Fruit fly (Drosophila melanogaster) whole organism, adult: ENCODE results near the gene Mau2.

Experiments used
- CG11617 ChIP-seq: fragments of 200-800 bp; sonication (Bioruptor generic); optimal IDR thresholded peaks from 2 replicates; lab custom pipeline; 2017; ENCODE audit warnings: mild to moderate bottlenecking, missing biosample characterization, missing genetic modification reagents, missing genetic modification characterization
- CG12768 ChIP-seq: fragments of 200-800 bp; sonication (Bioruptor generic); optimal IDR thresholded peaks from 2 replicates; lab custom pipeline; 2017; ENCODE audit warnings: missing biosample characterization, missing genetic modification characterization, mild to moderate bottlenecking, moderate library complexity, missing genetic modification reagents
- CG14711 ChIP-seq: fragments of 200-800 bp; sonication (Bioruptor generic); optimal IDR thresholded peaks from 2 replicates; lab custom pipeline; 2018; ENCODE audit warnings: missing biosample characterization, mild to moderate bottlenecking, missing genetic modification characterization, moderate library complexity
- CG1620 ChIP-seq: fragments of 200-800 bp; sonication (Bioruptor generic); optimal IDR thresholded peaks from 2 replicates; lab custom pipeline; 2016; ENCODE audit warnings: missing biosample characterization, missing genetic modification characterization
- CG33017 ChIP-seq: fragments of 200-800 bp; sonication (Bioruptor generic); optimal IDR thresholded peaks from 2 replicates; lab custom pipeline; 2018; ENCODE audit warnings: missing biosample characterization, mild to moderate bottlenecking, missing genetic modification characterization, moderate library complexity
- CG5204 ChIP-seq: fragments of 200-800 bp; sonication (Bioruptor generic); optimal IDR thresholded peaks from 2 replicates; lab custom pipeline; 2016; ENCODE audit warnings: missing biosample characterization, missing genetic modification characterization
- CG7045 ChIP-seq: fragments of 200-800 bp; sonication (Bioruptor generic); optimal IDR thresholded peaks from 2 replicates; lab custom pipeline; 2017; ENCODE audit warnings: missing biosample characterization, mild to moderate bottlenecking, missing genetic modification characterization
- CG7101 ChIP-seq: fragments of 200-800 bp; sonication (Bioruptor generic); optimal IDR thresholded peaks from 2 replicates; lab custom pipeline; 2018; ENCODE audit warnings: missing biosample characterization, mild to moderate bottlenecking, missing genetic modification characterization, moderate library complexity
- Clk ChIP-seq: fragments of 200-800 bp; sonication (Bioruptor generic); optimal IDR thresholded peaks from 2 replicates; lab custom pipeline; 2017; ENCODE audit warnings: missing biosample characterization, missing genetic modification characterization
- Crg-1 ChIP-seq: fragments of 200-800 bp; sonication (Bioruptor generic); optimal IDR thresholded peaks from 2 replicates; lab custom pipeline; 2016; ENCODE audit warnings: missing biosample characterization, missing genetic modification characterization
- Hr96 ChIP-seq: fragments of 200-800 bp; sonication (Bioruptor generic); optimal IDR thresholded peaks from 2 replicates; lab custom pipeline; 2016; ENCODE audit warnings: missing biosample characterization, missing genetic modification characterization
- Mnt ChIP-seq: fragments of 200-800 bp; sonication (Bioruptor generic); optimal IDR thresholded peaks from 2 replicates; lab custom pipeline; 2016; ENCODE audit warnings: missing biosample characterization, mild to moderate bottlenecking, missing genetic modification characterization
- bab1 ChIP-seq: fragments of 200-800 bp; sonication (Bioruptor generic); optimal IDR thresholded peaks from 3 replicates; lab custom pipeline; 2019; ENCODE audit warnings: missing biosample characterization, mild to moderate bottlenecking, missing genetic modification characterization, moderate library complexity
- cic ChIP-seq: fragments of 200-800 bp; sonication (Bioruptor generic); optimal IDR thresholded peaks from 2 replicates; lab custom pipeline; 2017; ENCODE audit warnings: missing biosample characterization, mild to moderate bottlenecking, missing genetic modification characterization, moderate library complexity
- cnc ChIP-seq, 2 experiments: fragments of >200 bp; optimal IDR thresholded peaks; 2 replicates each; lab custom pipeline; 2017
- kay ChIP-seq: fragments of 200-800 bp; sonication (Bioruptor generic); peaks from one replicate; lab custom pipeline; 2016; ENCODE audit warnings: missing biosample characterization, missing genetic modification characterization, borderline replicate concordance
- ovo ChIP-seq: fragments of 200-800 bp; sonication (Bioruptor generic); optimal IDR thresholded peaks from 2 replicates; lab custom pipeline; 2016; ENCODE audit warnings: missing biosample characterization, missing genetic modification characterization
- pad ChIP-seq: fragments of 200-800 bp; sonication (Bioruptor generic); optimal IDR thresholded peaks from 3 replicates; lab custom pipeline; 2017; ENCODE audit warnings: missing biosample characterization, missing genetic modification characterization, mild to moderate bottlenecking, moderate library complexity, missing genetic modification reagents
- tj ChIP-seq: fragments of 200-800 bp; sonication (Bioruptor generic); optimal IDR thresholded peaks from 3 replicates; lab custom pipeline; 2017; ENCODE audit warnings: missing biosample characterization, mild to moderate bottlenecking, missing genetic modification characterization, moderate library complexity
- toe ChIP-seq: fragments of 200-800 bp; sonication (Bioruptor generic); optimal IDR thresholded peaks from 2 replicates; lab custom pipeline; 2016; ENCODE audit warnings: missing biosample characterization, missing genetic modification characterization

The Mau2 gene

DNA sequence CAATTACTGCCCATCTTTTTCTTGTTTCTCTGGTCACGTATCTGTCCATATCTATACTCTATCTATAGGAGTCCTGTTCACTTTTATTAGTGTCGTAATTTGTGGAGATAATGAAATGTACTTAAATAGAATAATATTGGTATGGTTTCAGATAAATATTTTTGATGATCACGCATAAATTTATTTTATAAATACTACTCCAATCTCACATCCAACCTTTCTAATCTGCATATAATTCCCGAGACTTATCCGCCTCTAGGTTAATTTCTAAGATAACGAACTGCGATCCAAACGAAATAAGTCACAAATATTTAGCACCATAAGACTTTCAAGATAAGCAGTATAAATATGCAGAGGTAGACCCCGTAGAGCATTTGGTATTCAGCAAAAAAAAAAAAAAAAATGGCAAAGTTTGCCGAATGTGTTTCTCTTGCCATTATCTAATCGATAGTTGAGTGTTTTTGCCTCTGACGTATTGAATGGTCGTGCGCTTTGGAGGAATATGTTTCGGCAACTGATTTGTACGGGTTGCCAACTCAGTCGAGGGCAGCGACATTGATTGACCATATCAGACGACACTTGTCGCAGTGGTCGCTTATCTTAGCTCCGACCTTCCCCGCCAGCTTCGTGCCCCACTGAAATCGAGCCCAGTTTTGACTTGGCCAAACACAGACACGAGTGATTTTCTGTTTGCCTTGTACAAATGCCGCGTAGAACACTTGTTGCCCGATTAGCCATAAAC, 10.8 kb upstream of the Mau2 start:
- no peak for TF ChIP-seq CG1620
- peak; percentile 91 for TF ChIP-seq cic
- TF ChIP-seq Crg-1: peak; percentile 15
- no peak for TF ChIP-seq CG33017 (tag; lab: Kevin White, UChicago)
- peak; percentile 37 for TF ChIP-seq tj (GFP tag; lab: Kevin White, UChicago)
- TF ChIP-seq CG12768 (GFP tag; lab: Kevin White, UChicago): no peak
- peak; percentile 90 for TF ChIP-seq kay (GFP tag; lab: Kevin White, UChicago)
- peak; percentile 88 for TF ChIP-seq Mnt

- TF ChIP-seq CG5204 (no peak), Crg-1 (no peak), Mnt (no peak), pad (GFP tag; lab: Kevin White, UChicago) (no peak), CG1620 (no peak)
Observed at dm6 chr3R:15205223-15205622, 3.8 kb upstream of the Mau2 start.

dm6 chr3R:15206273-15206672, 2.7 kb upstream of the Mau2 start, which contains the start of gene Spn88Ea:
Spn88Ea (minus strand) TSS chr3R:15206447.
- no peak for TF ChIP-seq Mnt
- no peak for TF ChIP-seq tj (GFP tag; lab: Kevin White, UChicago)
- TF ChIP-seq bab1 (GFP tag; lab: Kevin White, UChicago): peak; percentile 51
- TF ChIP-seq CG33017 (tag; lab: Kevin White, UChicago): peak; percentile 7

dm6 chr3R:15213362-15213989, 4.5 kb downstream of the Mau2 start, which contains the start of the genes CG6654 and CG4210:
CG6654 (minus strand) TSS chr3R:15213658.
CG4210 (plus strand) TSS chr3R:15213974.
- TF ChIP-seq CG12768 (GFP tag; lab: Kevin White, UChicago) (no peak), CG33017 (tag; lab: Kevin White, UChicago) (no peak), bab1 (GFP tag; lab: Kevin White, UChicago) (peak; percentile 9), CG5204 (no peak), cnc (optimal IDR thresholded peaks at IDR 0.05; lab: Kevin White, UChicago) (no peak), CG14711 (peak; percentile 28), toe (peak; percentile 5), CG7045 (GFP tag; lab: Kevin White, UChicago) (no peak), cic (no peak), Crg-1 (no peak), Hr96 (GFP tag; lab: Kevin White, UChicago) (no peak), ovo (no peak), tj (GFP tag; lab: Kevin White, UChicago) (no peak), CG11617 (GFP tag; lab: Kevin White, UChicago) (peak; percentile 29), CG7101 (tag; lab: Kevin White, UChicago) (peak; percentile 9), pad (GFP tag; lab: Kevin White, UChicago) (peak; percentile 15), kay (GFP tag; lab: Kevin White, UChicago) (no peak), Clk (GFP tag; lab: Kevin White, UChicago) (no peak), CG1620 (no peak), Mnt (no peak)

dm6 chr3R:15218824-15219576, 10.0 kb downstream of the Mau2 start, which contains the start of the genes SIDL and CG12241:
SIDL (minus strand) TSS chr3R:15218874.
CG12241 (plus strand) TSS chr3R:15219256.
- TF ChIP-seq tj (GFP tag; lab: Kevin White, UChicago) (peak; percentile 54), bab1 (GFP tag; lab: Kevin White, UChicago) (peak; percentile 74), toe (peak; percentile 95), cnc (optimal IDR thresholded peaks at IDR 0.05; lab: Kevin White, UChicago) (no peak), kay (GFP tag; lab: Kevin White, UChicago) (no peak), CG7045 (GFP tag; lab: Kevin White, UChicago) (peak; percentile 93), CG11617 (GFP tag; lab: Kevin White, UChicago) (peak; percentile 87), CG12768 (GFP tag; lab: Kevin White, UChicago) (peak; percentile 96), CG7101 (tag; lab: Kevin White, UChicago) (peak; percentile 89), CG14711 (peak; percentile 91), Hr96 (GFP tag; lab: Kevin White, UChicago) (no peak), cic (peak; percentile 48), Clk (GFP tag; lab: Kevin White, UChicago) (peak; percentile 87), Mnt (peak; percentile 82), CG5204 (no peak), ovo (no peak), CG1620 (peak; percentile 83), Crg-1 (peak; percentile 53), CG33017 (tag; lab: Kevin White, UChicago) (peak; percentile 89), pad (GFP tag; lab: Kevin White, UChicago) (peak; percentile 83)

DNA sequence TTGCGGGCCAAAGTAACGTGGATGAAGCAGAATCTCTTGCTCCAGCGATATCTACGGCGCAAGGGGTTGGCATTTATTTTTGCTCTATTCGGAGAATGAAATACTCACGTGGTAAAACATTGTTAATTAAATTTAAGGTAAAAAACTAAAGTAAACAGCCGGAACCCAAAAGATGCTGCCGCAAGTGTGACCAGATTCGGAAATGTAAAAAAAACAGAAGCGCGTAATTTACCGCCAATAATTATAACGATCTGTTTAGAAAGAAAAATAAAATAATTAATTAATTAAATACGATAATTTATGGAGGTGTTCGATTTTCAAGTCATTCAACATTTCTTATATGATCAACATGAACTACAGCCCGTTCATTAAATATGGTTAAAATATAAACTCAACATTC, 14.0 kb downstream of the Mau2 start, which contains the start of gene Polr2G:
Gene Polr2G (minus strand): TSS at position 208 of the 400 bp plus-strand sequence.
- peak; percentile 30 for TF ChIP-seq bab1 (GFP tag; lab: Kevin White, UChicago)
- no peak for TF ChIP-seq Clk (GFP tag; lab: Kevin White, UChicago)
